Worm (Caenorhabditis elegans) whole organism, mixed stage, embryonic: ENCODE data around the gene H43E16.1.

Experiments used
- drap-1 ChIP-seq: fragments of 200-800 bp; sonication (Bioruptor generic); optimal IDR thresholded peaks from 3 replicates; lab custom pipeline; 2018; ENCODE audit warnings: mild to moderate bottlenecking, missing genetic modification characterization, missing compliant biosample characterization
- mep-1 ChIP-seq: fragments of 150-350 bp; optimal IDR thresholded peaks from 2 replicates; lab custom pipeline; 2017; ENCODE audit warnings: missing biosample characterization, missing genetic modification reagents, missing genetic modification characterization, inconsistent platforms
- nhr-28 ChIP-seq: fragments of 150-350 bp; optimal IDR thresholded peaks from 2 replicates; lab custom pipeline; 2014; ENCODE audit warnings: missing biosample characterization, missing genetic modification characterization
- nhr-76 ChIP-seq: sonication (generic microtip); optimal IDR thresholded peaks from 2 replicates; lab custom pipeline; 2017; ENCODE audit warnings: missing biosample characterization, missing genetic modification characterization
- snpc-4 ChIP-seq: fragments of 150-350 bp; optimal IDR thresholded peaks from 2 replicates; lab custom pipeline; 2014; ENCODE audit warnings: missing biosample characterization, missing genetic modification characterization
- unc-62 ChIP-seq: fragments of 150-350 bp; optimal IDR thresholded peaks from 2 replicates; lab custom pipeline; 2014; ENCODE audit warnings: missing biosample characterization, missing genetic modification reagents, missing genetic modification characterization

DNA sequence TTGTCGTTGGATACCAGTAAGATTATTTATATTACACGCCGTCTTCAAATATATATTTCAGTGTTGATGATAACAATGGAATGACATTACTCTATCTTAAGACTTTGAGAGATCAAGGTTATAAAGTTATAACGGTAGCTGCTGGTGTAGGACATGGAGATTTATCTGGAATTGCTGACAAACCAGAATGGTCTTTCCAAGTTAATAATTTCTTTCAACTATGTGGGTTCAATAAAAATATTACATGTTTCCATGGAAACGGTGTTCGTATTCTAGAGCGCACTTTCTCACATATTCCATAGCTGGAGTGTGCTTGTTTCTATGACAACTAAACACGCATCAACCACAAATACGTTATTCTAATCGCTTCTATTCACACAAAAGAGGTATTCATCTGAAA, 5.7 kb downstream of the H43E16.1 start, which contains the start of gene ift-74:
- TF ChIP-seq unc-62 (GFP tag; lab: Kevin White, UChicago) (no peak), drap-1 (no peak), nhr-28 (no peak), snpc-4 (tag; lab: Kevin White, UChicago) (no peak), mep-1 (tag; lab: Kevin White, UChicago) (no peak), nhr-76 (tag; lab: Kevin White, UChicago) (no peak)
